Worm (Caenorhabditis elegans): ENCODE measurements around the gene xpd-1.

xpd-1 gene

ce11 chrIII:304564-304963 lies 39.7 kb downstream of the xpd-1 start:
- TF ChIP-seq hmg-4 (GFP tag; optimal IDR thresholded peaks at IDR 0.05) (no peak), tbx-37 (GFP tag; conservative IDR thresholded peaks at IDR 0.05) (no peak), hmbx-1 (tag; optimal IDR thresholded peaks at IDR 0.05) (no peak), hnd-1 (tag; optimal IDR thresholded peaks at IDR 0.05) (no peak), aly-1 (tag; optimal IDR thresholded peaks at IDR 0.05) (no peak), ceh-13 (GFP tag; optimal IDR thresholded peaks at IDR 0.05) (no peak), ama-1 (optimal IDR thresholded peaks at IDR 0.05) (no peak), ceh-36 (tag; optimal IDR thresholded peaks at IDR 0.05) (no peak), B0310.2 (tag; optimal IDR thresholded peaks at IDR 0.05) (no peak), tbx-11 (GFP tag; IDR thresholded peaks at IDR 0.05) (no peak), tra-4 (tag; optimal IDR thresholded peaks at IDR 0.05) (no peak), ets-7 (tag; optimal IDR thresholded peaks at IDR 0.05) (no peak), scrt-1 (GFP tag; IDR thresholded peaks at IDR 0.05) (no peak), F13C5.2 (tag; optimal IDR thresholded peaks at IDR 0.05) (no peak), sea-1 (GFP tag; conservative IDR thresholded peaks at IDR 0.05) (no peak), pes-1 (GFP tag; IDR thresholded peaks at IDR 0.05) (no peak), flt-1 (GFP tag; IDR thresholded peaks at IDR 0.05) (no peak)

DNA sequence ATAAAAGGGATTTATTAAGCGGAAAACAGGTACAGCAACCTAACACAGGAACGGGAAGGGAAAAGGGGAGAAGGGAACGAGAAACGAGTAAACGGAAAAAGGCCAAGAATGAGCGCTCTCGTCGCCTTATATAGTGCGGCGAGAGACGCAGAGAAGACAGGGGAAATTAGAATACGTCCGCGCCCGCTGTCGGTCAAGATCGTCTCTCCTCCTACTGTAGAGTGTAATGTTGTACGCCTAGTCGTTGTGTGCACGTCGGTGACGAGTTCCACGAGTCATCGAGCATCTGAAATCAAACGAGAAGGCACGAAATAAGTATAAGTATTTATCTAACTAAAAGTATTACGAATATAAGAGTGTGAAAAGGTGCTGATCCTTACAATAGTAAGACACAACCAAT lies 46.3 kb downstream of the xpd-1 start:
- TF ChIP-seq sea-1 (GFP tag; conservative IDR thresholded peaks at IDR 0.05) (0 out of 2 replicates have a peak, but pooled peaks have one; percentile 53), tra-4 (tag; optimal IDR thresholded peaks at IDR 0.05) (no peak)

DNA sequence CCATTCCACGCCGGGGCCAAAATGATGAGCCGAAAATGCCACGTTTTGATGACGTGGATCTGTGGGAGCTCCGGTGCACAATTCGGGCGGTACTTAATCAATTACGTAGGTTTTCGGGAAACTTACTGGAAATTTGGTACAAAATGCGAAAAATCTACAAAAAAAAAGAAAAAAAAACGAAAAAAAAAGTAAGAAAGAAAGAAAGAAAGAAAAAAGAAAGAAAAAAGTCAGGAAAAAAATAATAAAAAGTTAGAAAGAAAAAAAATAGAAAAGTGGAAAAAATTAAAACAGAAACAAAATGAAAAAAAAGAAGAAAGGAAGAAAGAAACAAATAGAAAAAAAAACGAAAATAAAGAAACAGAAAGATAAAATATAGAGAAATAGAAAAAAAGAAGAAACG lies 48.0 kb downstream of the xpd-1 start:
- no peak for TF ChIP-seq ceh-13 (GFP tag; optimal IDR thresholded peaks at IDR 0.05)
- no peak for TF ChIP-seq aly-1 (tag; optimal IDR thresholded peaks at IDR 0.05)
- no peak for TF ChIP-seq pes-1 (GFP tag; IDR thresholded peaks at IDR 0.05)
- TF ChIP-seq scrt-1 (GFP tag; IDR thresholded peaks at IDR 0.05) = no peak
- TF ChIP-seq ceh-36 (tag; optimal IDR thresholded peaks at IDR 0.05) = no peak
- TF ChIP-seq hmbx-1 (tag; optimal IDR thresholded peaks at IDR 0.05) = no peak
- TF ChIP-seq tra-4 (tag; optimal IDR thresholded peaks at IDR 0.05) = no peak
- TF ChIP-seq hmg-4 (GFP tag; optimal IDR thresholded peaks at IDR 0.05) = no peak
- no peak for TF ChIP-seq ama-1 (optimal IDR thresholded peaks at IDR 0.05)
- no peak for TF ChIP-seq tbx-11 (GFP tag; IDR thresholded peaks at IDR 0.05)
- no peak for TF ChIP-seq F13C5.2 (tag; optimal IDR thresholded peaks at IDR 0.05)

- TF ChIP-seq ceh-36 (tag; optimal IDR thresholded peaks at IDR 0.05) (no peak), hmg-4 (GFP tag; optimal IDR thresholded peaks at IDR 0.05) (no peak), B0310.2 (tag; optimal IDR thresholded peaks at IDR 0.05) (no peak)
Measured at ce11 chrIII:315160-315559, 50.3 kb downstream of the xpd-1 start, which contains the start of gene Y50D7A.10. Y50D7A.10 (plus strand) TSS chrIII:315460.

Measured in whole organism, early embryonic.